Fruit fly (Drosophila melanogaster): ENCODE measurements around the gene pigeon.

Gene pigeon

dm6 chr2L:19229059-19229458, 43.2 kb downstream of the pigeon start (continued):
- TF ChIP-seq pros (GFP tag; optimal IDR thresholded peaks at IDR 0.05) (no peak), pho (GFP tag; optimal IDR thresholded peaks at IDR 0.05) (no peak), row (GFP tag; IDR thresholded peaks at IDR 0.05) (peak; percentile 44; the same call in 2 of the 3 replicates), dysf (GFP tag; IDR thresholded peaks at IDR 0.05) (no peak), eve (GFP tag; optimal IDR thresholded peaks at IDR 0.05) (no peak), Six4 (GFP tag; optimal IDR thresholded peaks at IDR 0.05) (no peak), CG7745 (tag; optimal IDR thresholded peaks at IDR 0.05) (no peak), nau (GFP tag; optimal IDR thresholded peaks at IDR 0.05) (no peak), ems (GFP tag; optimal IDR thresholded peaks at IDR 0.05) (no peak), prd (optimal IDR thresholded peaks at IDR 0.05) (no peak), prd (GFP tag; IDR thresholded peaks at IDR 0.05) (peak; percentile 49; the same call in 2 of the 3 replicates), ind (GFP tag; optimal IDR thresholded peaks at IDR 0.05) (no peak), CG8944 (GFP tag; optimal IDR thresholded peaks at IDR 0.05) (no peak), Rfx (GFP tag; IDR thresholded peaks at IDR 0.05) (no peak), dimm (GFP tag; IDR thresholded peaks at IDR 0.05) (no peak), HLH54F (GFP tag; optimal IDR thresholded peaks at IDR 0.05) (no peak), CG3281 (GFP tag; optimal IDR thresholded peaks at IDR 0.05) (no peak), ci (GFP tag; IDR thresholded peaks at IDR 0.05) (no peak), grau (tag; optimal IDR thresholded peaks at IDR 0.05) (peak; percentile 2), chinmo (GFP tag; IDR thresholded peaks at IDR 0.05; ENCODE audit: partially characterized antibody) (no peak), CG2202 (tag; optimal IDR thresholded peaks at IDR 0.05) (no peak), Ptx1 (GFP tag; IDR thresholded peaks at IDR 0.05) (no peak), CG15269 (tag; optimal IDR thresholded peaks at IDR 0.05) (no peak), gsb (GFP tag; IDR thresholded peaks at IDR 0.05) (no peak), Atf6 (GFP tag; IDR thresholded peaks at IDR 0.05) (no peak), ATbp (GFP tag; optimal IDR thresholded peaks at IDR 0.05) (no peak), fru (optimal IDR thresholded peaks at IDR 0.05) (no peak), Mrtf (GFP tag; IDR thresholded peaks at IDR 0.05) (no peak), CG4820 (GFP tag; optimal IDR thresholded peaks at IDR 0.05) (no peak), nom (GFP tag; optimal IDR thresholded peaks at IDR 0.05) (no peak), unc-4 (GFP tag; IDR thresholded peaks at IDR 0.05; ENCODE audit: partially characterized antibody) (no peak), Dek (tag; optimal IDR thresholded peaks at IDR 0.05) (no peak), Ets65A (GFP tag) (peak; percentile 84), tgo (GFP tag; IDR thresholded peaks at IDR 0.05) (no peak), CG2712 (tag; optimal IDR thresholded peaks at IDR 0.05) (peak; percentile 24), eyg (GFP tag; optimal IDR thresholded peaks at IDR 0.05) (no peak), disco-r (GFP tag; optimal IDR thresholded peaks at IDR 0.05) (no peak), Ada2b (GFP tag; IDR thresholded peaks at IDR 0.05) (no peak), E2f1 (GFP tag; IDR thresholded peaks at IDR 0.05) (no peak), CG12391 (tag; optimal IDR thresholded peaks at IDR 0.05) (peak; percentile 18), unpg (GFP tag; optimal IDR thresholded peaks at IDR 0.05) (peak; percentile 1), Nf-YC (tag; optimal IDR thresholded peaks at IDR 0.05) (no peak), CG30431 (GFP tag; optimal IDR thresholded peaks at IDR 0.05) (no peak), sens (GFP tag) (peak; percentile 77), ssp (GFP tag; IDR thresholded peaks at IDR 0.05) (no peak), CG3065 (GFP tag; optimal IDR thresholded peaks at IDR 0.05) (no peak), Usf (GFP tag; optimal IDR thresholded peaks at IDR 0.05) (no peak), CG6765 (GFP tag; optimal IDR thresholded peaks at IDR 0.05) (no peak)
